Fruit fly (Drosophila melanogaster) whole organism, prepupa: ENCODE measurements around the gene CG43331.

Experiments used
- CG11294 ChIP-seq: fragments of 200-800 bp; sonication (Bioruptor generic); IDR thresholded peaks from 2 replicates; pipeline ENCODE4 v1.3.6; 2022; ENCODE audit warnings: missing biosample characterization, missing genetic modification characterization
- CG31627 ChIP-seq: fragments of 200-800 bp; sonication (Bioruptor generic); optimal IDR thresholded peaks from 3 replicates; lab custom pipeline; 2016; ENCODE audit warnings: missing biosample characterization, missing genetic modification characterization
- CG32006 ChIP-seq: fragments of 200-800 bp; sonication (Bioruptor generic); optimal IDR thresholded peaks from 3 replicates; lab custom pipeline; 2017; ENCODE audit warnings: missing biosample characterization, mild to moderate bottlenecking, missing genetic modification characterization
- CG6276 ChIP-seq: fragments of 200-800 bp; sonication (Bioruptor generic); optimal IDR thresholded peaks from 2 replicates; lab custom pipeline; 2017; ENCODE audit warnings: missing biosample characterization, mild to moderate bottlenecking, missing genetic modification characterization
- CG6854 ChIP-seq: fragments of 200-800 bp; sonication (Bioruptor generic); optimal IDR thresholded peaks from 2 replicates; lab custom pipeline; 2017; ENCODE audit warnings: missing biosample characterization, mild to moderate bottlenecking, missing genetic modification characterization
- CG8319 ChIP-seq: fragments of 200-800 bp; sonication (Bioruptor generic); optimal IDR thresholded peaks from 3 replicates; lab custom pipeline; 2016; ENCODE audit warnings: missing biosample characterization, missing genetic modification characterization
- Eip75B ChIP-seq: fragments of 200-800 bp; sonication (Bioruptor generic); optimal IDR thresholded peaks from 3 replicates; lab custom pipeline; 2016; ENCODE audit warnings: missing biosample characterization, missing genetic modification characterization
- Ets21C ChIP-seq: fragments of 200-800 bp; sonication (Bioruptor generic); optimal IDR thresholded peaks from 3 replicates; lab custom pipeline; 2016; ENCODE audit warnings: missing biosample characterization, missing genetic modification characterization
- Sox14 ChIP-seq: fragments of 200-800 bp; sonication (Bioruptor generic); optimal IDR thresholded peaks from 3 replicates; lab custom pipeline; 2016; ENCODE audit warnings: missing biosample characterization, missing genetic modification characterization
- achi ChIP-seq: fragments of 200-800 bp; sonication (Bioruptor generic); optimal IDR thresholded peaks from 3 replicates; lab custom pipeline; 2016; ENCODE audit warnings: missing biosample characterization, missing genetic modification characterization
- dsx ChIP-seq: fragments of 200-800 bp; optimal IDR thresholded peaks from 3 replicates; lab custom pipeline; 2019; ENCODE audit warnings: missing biosample characterization, mild to moderate bottlenecking, missing genetic modification characterization, moderate library complexity; ENCODE audit not compliant: poor library complexity, severe bottlenecking
- esn ChIP-seq: fragments of 200-800 bp; sonication (Bioruptor generic); optimal IDR thresholded peaks from 2 replicates; lab custom pipeline; 2016; ENCODE audit warnings: missing biosample characterization, mild to moderate bottlenecking, missing genetic modification characterization, moderate library complexity
- fkh ChIP-seq: fragments of 200-800 bp; sonication (Bioruptor generic); optimal IDR thresholded peaks from 3 replicates; lab custom pipeline; 2017; ENCODE audit warnings: missing biosample characterization, mild to moderate bottlenecking, missing genetic modification characterization, moderate library complexity
- lz ChIP-seq: fragments of 200-800 bp; sonication (Bioruptor generic); optimal IDR thresholded peaks from 3 replicates; lab custom pipeline; 2016; ENCODE audit warnings: missing biosample characterization, missing genetic modification characterization
- salr ChIP-seq, 2 experiments: fragments of 200-800 bp; sonication (Bioruptor generic); optimal IDR thresholded peaks; 3 replicates each; lab custom pipeline; 2016 to 2018; ENCODE audit warnings: missing biosample characterization in 2 of 2, missing genetic modification characterization in 2 of 2, mild to moderate bottlenecking in 1 of 2
- svp ChIP-seq: fragments of 200-800 bp; sonication (Bioruptor generic); peaks from one replicate; lab custom pipeline; 2016; ENCODE audit warnings: missing biosample characterization, missing genetic modification characterization

Gene CG43331

DNA sequence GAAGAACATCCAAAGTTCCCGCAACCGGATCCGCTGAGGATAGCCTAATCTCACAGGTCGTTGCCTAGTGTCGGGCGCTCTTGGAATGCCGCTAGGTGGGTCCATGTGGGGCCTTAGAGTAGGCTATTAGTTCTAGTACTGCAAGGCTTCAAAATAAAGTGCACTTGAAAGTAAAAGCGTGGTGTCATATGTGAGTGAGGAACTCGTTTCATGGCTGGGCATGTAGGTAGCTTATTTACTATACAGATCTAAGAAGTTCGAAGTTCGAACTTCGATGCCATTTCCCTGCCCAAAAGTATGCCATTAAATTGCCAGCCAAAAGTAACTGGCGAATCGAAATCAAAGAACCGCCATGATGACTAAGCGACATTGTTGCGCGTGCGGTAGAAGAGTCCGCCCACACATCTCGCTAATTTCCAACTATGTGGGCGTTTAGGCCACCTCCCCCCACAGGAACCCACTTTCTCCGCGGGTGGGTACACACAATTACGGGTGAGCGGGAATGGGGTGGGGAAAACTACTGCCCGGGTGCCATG lies 47.6 kb downstream of the CG43331 start:
- TF ChIP-seq dsx (GFP tag; lab: Kevin White, UChicago) = peak; percentile 96
- TF ChIP-seq CG11294 (GFP tag; lab: Robert Waterston, UW) = no peak

DNA sequence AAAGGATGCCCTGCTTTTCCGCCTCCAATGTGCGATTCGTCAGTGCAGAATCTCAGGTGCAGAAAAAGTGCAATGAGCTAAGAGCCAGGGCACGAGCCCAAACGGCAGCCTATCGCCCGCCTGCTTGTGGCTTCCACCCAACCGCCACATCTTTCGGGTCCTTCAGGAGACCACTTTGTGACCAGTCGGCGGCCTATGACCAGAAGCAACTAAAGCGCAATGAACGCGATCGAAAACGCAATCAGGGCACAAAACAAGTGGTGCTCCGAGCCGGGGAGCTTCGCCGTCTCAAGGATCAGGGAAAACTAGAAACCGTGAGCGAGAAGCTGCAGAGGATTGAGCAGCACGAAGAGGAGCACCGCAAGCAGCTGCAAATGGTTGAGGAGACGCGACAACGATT lies 49.3 kb downstream of the CG43331 start, which contains the start of gene CG11449:
Gene CG11449, plus strand, starts transcription at position 6 of the 400 bp plus-strand sequence.
- TF ChIP-seq lz (GFP tag; lab: Kevin White, UChicago) = no peak
- TF ChIP-seq esn (GFP tag; lab: Kevin White, UChicago) = no peak
- TF ChIP-seq fkh = no peak
- TF ChIP-seq dsx (GFP tag; lab: Kevin White, UChicago) = no peak
- no peak for TF ChIP-seq CG11294 (GFP tag; lab: Robert Waterston, UW)
- TF ChIP-seq svp = no peak
- TF ChIP-seq CG6854 = no peak
- no peak for TF ChIP-seq CG32006
- no peak for TF ChIP-seq CG8319 (GFP tag; lab: Kevin White, UChicago)
- no peak for TF ChIP-seq CG31627 (GFP tag; lab: Kevin White, UChicago)
- no peak for TF ChIP-seq Ets21C (GFP tag; lab: Kevin White, UChicago)
- no peak for TF ChIP-seq salr (GFP tag; optimal IDR thresholded peaks at IDR 0.05; lab: Kevin White, UChicago)
- no peak for TF ChIP-seq Eip75B (GFP tag; lab: Kevin White, UChicago)
- no peak for TF ChIP-seq Sox14 (GFP tag; lab: Kevin White, UChicago)
- no peak for TF ChIP-seq CG6276
- TF ChIP-seq achi = no peak
